Worm (Caenorhabditis elegans) whole organism, L4 larva: Measurements from ENCODE around the gene C50D2.10.

Experiments
- D1046.2 ChIP-seq: fragments of 200-800 bp; sonication (Bioruptor generic); IDR thresholded peaks from 2 replicates; pipeline ENCODE4 v1.3.6; 2022; ENCODE audit warnings: missing genetic modification characterization, missing compliant biosample characterization
- F10B5.3 ChIP-seq: sonication (generic microtip); optimal IDR thresholded peaks from 2 replicates; lab custom pipeline; 2016; ENCODE audit warnings: mild to moderate bottlenecking, missing genetic modification characterization, missing compliant biosample characterization
- Y48G9A.11 ChIP-seq: fragments of 200-800 bp; sonication (Bioruptor generic); IDR thresholded peaks from 2 replicates; pipeline ENCODE4 v1.3.6; 2022; ENCODE audit warnings: missing genetic modification reagents, missing genetic modification characterization, missing compliant biosample characterization
- ZK337.2 ChIP-seq: fragments of 200-800 bp; sonication (Bioruptor generic); IDR thresholded peaks from 2 replicates; pipeline ENCODE4 v1.3.6; 2022; ENCODE audit warnings: missing genetic modification reagents, missing genetic modification characterization, missing compliant biosample characterization
- aly-2 ChIP-seq: sonication (generic microtip); optimal IDR thresholded peaks from 2 replicates; lab custom pipeline; 2018; ENCODE audit warnings: missing biosample characterization, missing genetic modification characterization
- ama-1 ChIP-seq: fragments of 150-350 bp; optimal IDR thresholded peaks from 2 replicates; lab custom pipeline; 2014; ENCODE audit warnings: inconsistent platforms, mixed read lengths
- attf-4 ChIP-seq: sonication (generic microtip); optimal IDR thresholded peaks from 3 replicates; lab custom pipeline; 2017; ENCODE audit warnings: missing biosample characterization, missing genetic modification characterization
- ceh-20 ChIP-seq: fragments of 200-800 bp; sonication (Bioruptor generic); IDR thresholded peaks from 2 replicates; pipeline ENCODE4 v1.3.6; 2022; ENCODE audit warnings: missing genetic modification reagents, missing genetic modification characterization, missing compliant biosample characterization
- ceh-28 ChIP-seq: fragments of 150-350 bp; optimal IDR thresholded peaks from 2 replicates; lab custom pipeline; 2014; ENCODE audit warnings: missing biosample characterization, missing genetic modification reagents, missing genetic modification characterization
- ceh-44 ChIP-seq: fragments of 200-800 bp; sonication (Bioruptor generic); IDR thresholded peaks from 2 replicates; pipeline ENCODE4 v1.3.6; 2022; ENCODE audit warnings: missing genetic modification reagents, missing genetic modification characterization, missing compliant biosample characterization
- dmd-6 ChIP-seq: fragments of 200-800 bp; sonication (Bioruptor generic); IDR thresholded peaks from 2 replicates; pipeline ENCODE4 v1.3.6; 2022; ENCODE audit warnings: missing genetic modification reagents, missing genetic modification characterization, missing compliant biosample characterization
- dpl-1 ChIP-seq: fragments of 150-350 bp; optimal IDR thresholded peaks from 2 replicates; lab custom pipeline; 2014; ENCODE audit warnings: missing biosample characterization, missing genetic modification reagents, missing genetic modification characterization
- duxl-1 ChIP-seq: sonication (generic microtip); optimal IDR thresholded peaks from 2 replicates; lab custom pipeline; 2016; ENCODE audit warnings: mild to moderate bottlenecking, missing genetic modification characterization, moderate library complexity, missing compliant biosample characterization; ENCODE audit not compliant: poor library complexity
- dve-1 ChIP-seq: sonication (generic microtip); optimal IDR thresholded peaks from 2 replicates; lab custom pipeline; 2017; ENCODE audit warnings: antibody characterized with exemption, mild to moderate bottlenecking, missing genetic modification characterization, missing compliant biosample characterization; ENCODE audit not compliant: insufficient read depth
- egl-43 ChIP-seq: fragments of 200-800 bp; sonication (Bioruptor generic); IDR thresholded peaks from 2 replicates; pipeline ENCODE4 v1.3.6; 2022; ENCODE audit warnings: missing genetic modification reagents, missing genetic modification characterization, missing compliant biosample characterization
- fkh-10 ChIP-seq: fragments of 150-350 bp; optimal IDR thresholded peaks from 2 replicates; lab custom pipeline; 2014; ENCODE audit warnings: missing biosample characterization, missing genetic modification reagents, missing genetic modification characterization
- gei-8 ChIP-seq: fragments of 200-800 bp; sonication (Bioruptor generic); optimal IDR thresholded peaks from 2 replicates; lab custom pipeline; 2018; ENCODE audit warnings: mild to moderate bottlenecking, missing genetic modification characterization, missing compliant biosample characterization
- hif-1 ChIP-seq, 2 experiments: sonication (generic microtip); optimal IDR thresholded peaks; 2 replicates each; lab custom pipeline; 2016 to 2017; ENCODE audit warnings: missing compliant biosample characterization in 2 of 2, missing genetic modification characterization in 2 of 2, missing genetic modification reagents in 2 of 2, missing genotype in 2 of 2, mild to moderate bottlenecking in 1 of 2
- hlh-11 ChIP-seq: fragments of 200-800 bp; sonication (Bioruptor generic); optimal IDR thresholded peaks from 2 replicates; lab custom pipeline; 2018; ENCODE audit warnings: mild to moderate bottlenecking, missing genetic modification characterization, missing compliant biosample characterization
- lir-3 ChIP-seq: sonication (generic microtip); optimal IDR thresholded peaks from 2 replicates; lab custom pipeline; 2016; ENCODE audit warnings: mild to moderate bottlenecking, missing genetic modification characterization, missing compliant biosample characterization
- lsy-2 ChIP-seq, 2 experiments: fragments of 150-350 bp in 1 of 2; sonication (generic microtip) in 1 of 2; optimal IDR thresholded peaks; 2 replicates each; lab custom pipeline; 2014 to 2017; ENCODE audit warnings: missing biosample characterization in 2 of 2, missing genetic modification characterization in 2 of 2
- madf-5 ChIP-seq, 2 experiments: fragments of 200-800 bp; sonication (Bioruptor generic); IDR thresholded peaks; 2 replicates each; pipeline ENCODE4 v1.3.6; 2022; ENCODE audit warnings: missing compliant biosample characterization in 2 of 2, missing genetic modification characterization in 2 of 2
- madf-9 ChIP-seq: fragments of 200-800 bp; sonication (Bioruptor generic); conservative IDR thresholded peaks from 2 replicates; pipeline ENCODE4 v1.3.6; 2022; ENCODE audit warnings: missing genetic modification reagents, missing genetic modification characterization, missing compliant biosample characterization
- mdl-1 ChIP-seq, 2 experiments: fragments of 150-350 bp in 1 of 2; sonication (generic microtip) in 1 of 2; optimal IDR thresholded peaks; 2 replicates each; lab custom pipeline; 2014 to 2017; ENCODE audit warnings: missing biosample characterization in 2 of 2, missing genetic modification characterization in 2 of 2
- mes-2 ChIP-seq: sonication (generic microtip); optimal IDR thresholded peaks from 2 replicates; lab custom pipeline; 2016; ENCODE audit warnings: missing genotype, mild to moderate bottlenecking, missing genetic modification characterization, missing compliant biosample characterization; ENCODE audit not compliant: poor library complexity, severe bottlenecking
- mxl-3 ChIP-seq: fragments of 200-800 bp; sonication (Bioruptor generic); optimal IDR thresholded peaks from 2 replicates; lab custom pipeline; 2018; ENCODE audit warnings: mild to moderate bottlenecking, missing genetic modification characterization, missing compliant biosample characterization
- nhr-10 ChIP-seq: fragments of 150-350 bp; optimal IDR thresholded peaks from 2 replicates; lab custom pipeline; 2014; ENCODE audit warnings: missing biosample characterization, missing genetic modification characterization
- nhr-111 ChIP-seq: fragments of 200-800 bp; sonication (Bioruptor generic); optimal IDR thresholded peaks from 2 replicates; lab custom pipeline; 2018; ENCODE audit warnings: mild to moderate bottlenecking, missing genetic modification characterization, missing compliant biosample characterization
- nhr-28 ChIP-seq: fragments of 150-350 bp; optimal IDR thresholded peaks from 2 replicates; lab custom pipeline; 2014; ENCODE audit warnings: missing biosample characterization, missing genetic modification characterization
- nhr-48 ChIP-seq: sonication (generic microtip); optimal IDR thresholded peaks from 2 replicates; lab custom pipeline; 2016; ENCODE audit warnings: mild to moderate bottlenecking, missing genetic modification characterization, missing compliant biosample characterization
- nhr-76 ChIP-seq: fragments of 150-350 bp; optimal IDR thresholded peaks from 2 replicates; lab custom pipeline; 2014; ENCODE audit warnings: missing biosample characterization, missing genetic modification characterization
- nhr-77 ChIP-seq: fragments of 150-350 bp; optimal IDR thresholded peaks from 2 replicates; lab custom pipeline; 2014; ENCODE audit warnings: missing biosample characterization, missing genetic modification characterization
- saeg-2 ChIP-seq: fragments of 200-800 bp; sonication (Bioruptor generic); IDR thresholded peaks from 2 replicates; pipeline ENCODE4 v1.3.6; 2022; ENCODE audit warnings: missing genetic modification reagents, missing genetic modification characterization, missing compliant biosample characterization
- set-16 ChIP-seq: fragments of 200-800 bp; sonication (Bioruptor generic); IDR thresholded peaks from 2 replicates; pipeline ENCODE4 v1.3.6; 2022; ENCODE audit warnings: missing genetic modification reagents, missing genetic modification characterization, missing compliant biosample characterization
- snpc-1.2 ChIP-seq: fragments of 200-800 bp; sonication (Bioruptor generic); IDR thresholded peaks from 2 replicates; pipeline ENCODE4 v1.3.6; 2022; ENCODE audit warnings: missing genetic modification reagents, missing genetic modification characterization, missing compliant biosample characterization
- spr-3 ChIP-seq: fragments of 200-800 bp; sonication (Bioruptor generic); optimal IDR thresholded peaks from 2 replicates; lab custom pipeline; 2018; ENCODE audit warnings: mild to moderate bottlenecking, missing genetic modification characterization, missing compliant biosample characterization
- unc-62 ChIP-seq, 3 experiments: fragments of 150-350 bp in 1 of 3; sonication (generic microtip); optimal IDR thresholded peaks in 2 of 3; peaks in 1 of 3; 1 replicate in 1 of 3; 2 replicates in 2 of 3; lab custom pipeline; 2014 to 2017; ENCODE audit warnings: missing biosample characterization in 3 of 3, missing genetic modification characterization in 3 of 3, missing genetic modification reagents in 3 of 3, missing genotype in 1 of 3
- vab-7 ChIP-seq: fragments of 200-800 bp; sonication (Bioruptor generic); IDR thresholded peaks from 2 replicates; pipeline ENCODE4 v1.3.6; 2022; ENCODE audit warnings: missing genetic modification reagents, missing genetic modification characterization, missing compliant biosample characterization

The C50D2.10 gene

DNA sequence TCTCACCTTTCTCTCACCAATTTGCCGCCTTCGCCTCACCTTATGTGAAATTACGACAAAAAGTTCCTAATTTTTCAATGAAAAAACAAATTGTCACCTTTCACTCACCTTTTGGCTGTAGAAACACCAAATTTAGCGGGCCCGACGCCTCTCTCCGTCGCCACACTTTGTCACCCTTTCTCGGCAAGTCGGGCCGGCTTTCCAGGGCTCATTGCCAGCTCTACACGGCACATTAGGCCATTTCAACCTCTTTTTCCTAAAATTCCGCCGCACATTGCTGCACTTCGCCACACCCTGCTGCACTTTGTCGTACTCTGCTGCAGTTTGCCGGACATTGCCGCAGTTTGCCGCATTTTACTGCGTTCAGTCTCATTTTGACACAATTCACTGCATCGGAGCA is 2.2 kb downstream of the C50D2.10 start:
- TF ChIP-seq egl-43 (GFP tag; lab: Robert Waterston, UW) (0 out of 2 replicates have a peak, but pooled peaks have one; percentile 16), ceh-44 (0 out of 2 replicates have a peak, but pooled peaks have one; percentile 49), D1046.2 (GFP tag; lab: Robert Waterston, UW) (0 out of 2 replicates have a peak, but pooled peaks have one; percentile 32), ZK337.2 (no peak), set-16 (peak; percentile 50; the same call in 1 of the 2 replicates), Y48G9A.11 (GFP tag; lab: Robert Waterston, UW) (peak; percentile 39; the same call in 1 of the 2 replicates), ceh-28 (no peak), snpc-1.2 (0 out of 2 replicates have a peak, but pooled peaks have one; percentile 38), madf-5 (GFP tag; IDR thresholded peaks at IDR 0.05; lab: Robert Waterston, UW) (no peak)

DNA sequence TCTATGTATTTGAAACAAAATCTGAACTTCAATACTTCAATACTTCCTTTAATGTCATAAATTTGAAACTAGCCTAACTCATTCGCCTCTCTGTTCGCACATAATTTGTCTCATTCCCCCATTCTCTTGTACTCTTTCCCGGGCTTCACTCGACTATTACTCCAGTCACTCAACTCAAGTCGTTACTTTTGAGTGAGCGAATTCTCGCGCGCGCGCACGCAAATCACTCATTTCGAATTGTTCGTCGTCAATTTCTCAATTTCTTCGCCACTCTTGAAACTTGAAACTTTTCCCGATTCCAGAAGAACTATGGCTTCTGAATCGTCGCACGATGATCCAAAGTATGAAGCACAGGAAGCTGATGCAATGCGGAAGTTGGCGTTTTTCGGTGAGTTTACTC is 5.3 kb downstream of the C50D2.10 start, which contains the start of gene col-68:
Gene col-68, plus strand, starts transcription at position 301 of the 400 bp plus-strand sequence.
- TF ChIP-seq mxl-3 (GFP tag; lab: Kevin White, UChicago) (no peak), saeg-2 (GFP tag; lab: Robert Waterston, UW) (no peak)

DNA sequence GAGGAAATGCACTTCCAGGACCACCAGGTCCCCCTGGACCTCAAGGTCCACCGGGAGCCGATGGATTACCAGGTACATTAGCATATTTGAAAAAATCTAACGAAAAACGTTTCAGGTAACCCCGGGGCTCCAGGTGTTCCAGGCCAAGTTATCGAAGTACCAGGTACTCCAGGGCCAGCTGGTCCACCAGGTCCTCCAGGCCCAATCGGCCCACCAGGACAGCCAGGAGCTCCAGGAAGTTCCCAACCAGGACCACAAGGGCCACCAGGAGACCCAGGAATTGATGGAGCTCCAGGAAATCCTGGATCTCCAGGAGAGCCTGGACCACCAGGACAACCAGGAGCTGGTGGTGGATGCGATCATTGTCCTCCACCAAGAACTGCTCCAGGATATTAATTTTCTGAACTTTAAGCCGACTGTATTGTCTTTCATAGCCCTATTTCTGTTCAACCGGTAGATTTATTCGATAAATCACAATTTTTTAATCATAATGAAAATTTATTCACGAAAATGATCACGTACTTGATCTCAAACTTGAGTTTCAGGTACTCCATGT is 6.5 kb downstream of the C50D2.10 start:
- TF ChIP-seq dve-1 (tag; lab: Kevin White, UChicago) (no peak), egl-43 (GFP tag; lab: Robert Waterston, UW) (peak; percentile 56; the same call in 1 of the 2 replicates), set-16 (peak; percentile 83), nhr-77 (tag; lab: Kevin White, UChicago) (no peak), lsy-2 (tag; optimal IDR thresholded peaks at IDR 0.05; lab: Kevin White, UChicago) (no peak), nhr-10 (no peak), nhr-76 (tag; lab: Kevin White, UChicago) (no peak), vab-7 (GFP tag; lab: Robert Waterston, UW) (no peak), duxl-1 (tag; lab: Kevin White, UChicago) (no peak), unc-62 (GFP tag; optimal IDR thresholded peaks at IDR 0.05 in 1 of 2; lab: Kevin White, UChicago) (peak in 1 of 2 experiments; percentile 93), unc-62 (tag; optimal IDR thresholded peaks at IDR 0.05; lab: Kevin White, UChicago) (no peak), nhr-111 (GFP tag; lab: Kevin White, UChicago) (no peak), ceh-28 (no peak), ceh-20 (GFP tag; lab: Robert Waterston, UW) (no peak), aly-2 (no peak)

DNA sequence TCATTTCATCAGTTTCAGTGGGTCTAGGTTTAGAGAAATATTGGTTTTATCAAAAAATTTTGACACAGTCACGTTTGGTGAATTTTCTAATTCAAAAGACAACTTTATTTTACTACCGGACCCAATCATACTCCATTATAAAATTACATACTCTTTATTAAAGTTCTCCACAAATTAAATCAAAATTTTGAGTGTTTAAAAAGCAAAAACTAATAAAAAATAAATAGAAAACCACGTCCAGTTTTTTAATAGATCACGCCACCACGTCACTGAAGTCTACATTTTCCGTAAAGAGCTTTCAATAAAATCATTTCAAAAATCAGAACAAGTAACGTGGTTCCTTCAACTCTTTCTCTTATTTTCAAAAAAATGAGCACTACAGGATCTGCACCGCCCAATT is 7.0 kb downstream of the C50D2.10 start, which contains the start of gene txt-1:
Gene txt-1, plus strand, starts transcription at position 301 of the 400 bp plus-strand sequence.
- TF ChIP-seq aly-2 (no peak), hlh-11 (tag; lab: Kevin White, UChicago) (no peak), nhr-48 (tag; lab: Kevin White, UChicago) (no peak), saeg-2 (GFP tag; lab: Robert Waterston, UW) (no peak), mdl-1 (tag; optimal IDR thresholded peaks at IDR 0.05; lab: Kevin White, UChicago) (no peak), lir-3 (tag; lab: Kevin White, UChicago) (no peak), dmd-6 (GFP tag; lab: Robert Waterston, UW) (no peak)

DNA sequence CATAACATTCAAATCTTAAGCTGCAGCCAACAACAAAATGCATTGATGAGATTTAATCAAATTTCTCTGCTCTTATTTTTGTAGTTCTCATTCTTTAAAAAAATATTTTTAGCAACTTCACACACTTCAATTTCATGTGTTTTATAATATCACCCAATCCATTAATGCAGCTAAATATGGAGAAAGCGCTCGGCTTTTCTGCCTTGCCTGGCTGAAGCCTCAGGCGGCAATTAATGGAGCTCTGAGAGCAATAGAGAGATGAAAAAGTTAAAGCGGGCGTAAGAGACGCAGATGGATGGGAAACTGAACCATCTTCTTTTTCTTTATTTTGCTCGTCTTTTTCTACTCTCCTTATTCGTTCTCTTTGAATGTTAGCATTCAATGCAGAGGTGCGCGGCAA is 8.8 kb downstream of the C50D2.10 start:
- TF ChIP-seq ama-1 (no peak), spr-3 (GFP tag; lab: Kevin White, UChicago) (no peak), madf-9 (GFP tag; lab: Robert Waterston, UW) (no peak), dpl-1 (GFP tag; lab: Kevin White, UChicago) (no peak), attf-4 (tag; lab: Kevin White, UChicago) (no peak), D1046.2 (GFP tag; lab: Robert Waterston, UW) (no peak), hif-1 (tag; optimal IDR thresholded peaks at IDR 0.05; lab: Kevin White, UChicago) (no peak), ZK337.2 (no peak), gei-8 (GFP tag; lab: Kevin White, UChicago) (no peak), dmd-6 (GFP tag; lab: Robert Waterston, UW) (no peak), nhr-28 (tag; lab: Kevin White, UChicago) (no peak), fkh-10 (no peak), mes-2 (tag; lab: Kevin White, UChicago) (no peak), F10B5.3 (no peak)
